Fruit fly (Drosophila melanogaster): Measurements from ENCODE around the gene Jhbp12.
A peak's percentile ranks its signal among the peaks of the same experiment; 100 is the strongest.

Jhbp12 gene

DNA sequence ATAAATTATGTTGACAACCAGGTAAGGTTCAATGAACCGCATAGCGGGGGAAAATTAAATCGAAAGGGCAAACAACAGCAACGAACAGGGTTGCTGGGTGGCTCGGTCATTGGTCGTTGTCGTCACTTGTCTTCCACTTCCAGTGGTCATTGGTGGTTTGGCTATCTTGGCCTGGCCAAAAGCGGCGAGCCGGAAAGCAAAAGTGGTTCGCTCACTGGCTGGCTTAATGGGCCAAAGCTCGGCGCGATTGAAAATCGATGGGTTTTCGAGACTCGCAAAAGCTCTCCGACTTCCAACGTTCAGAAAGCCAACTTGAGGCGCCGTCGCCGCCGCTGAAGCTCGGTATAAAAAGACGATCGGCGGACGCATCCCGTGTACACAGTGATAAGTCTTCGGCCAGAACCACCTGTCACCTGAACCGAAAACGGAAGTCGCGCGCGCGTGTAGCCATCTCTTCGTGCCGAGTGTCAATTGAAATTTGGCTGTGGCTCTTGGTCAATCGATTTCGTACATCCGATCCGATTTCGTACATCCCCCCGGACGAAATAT is at the start of gene Jhbp12:
Jhbp12 (plus strand) TSS at position 369 of the 549 bp plus-strand sequence.
- TF ChIP-seq Ets98B (GFP tag; IDR thresholded peaks at IDR 0.05) (no peak), gl (tag; optimal IDR thresholded peaks at IDR 0.05) (no peak), fd96Ca (GFP tag; IDR thresholded peaks at IDR 0.05) (0 out of 3 replicates have a peak, but pooled peaks have one; percentile 24), Pif1B (GFP tag; optimal IDR thresholded peaks at IDR 0.05) (no peak), D1 (tag; optimal IDR thresholded peaks at IDR 0.05) (no peak), EcR (GFP tag; optimal IDR thresholded peaks at IDR 0.05) (peak; percentile 76), CG10348 (GFP tag; IDR thresholded peaks at IDR 0.05) (no peak), CG34367 (tag; optimal IDR thresholded peaks at IDR 0.05) (no peak), Pif1A (GFP tag; optimal IDR thresholded peaks at IDR 0.05) (no peak), CG8301 (tag; optimal IDR thresholded peaks at IDR 0.05) (no peak), CG15710 (tag; optimal IDR thresholded peaks at IDR 0.05) (no peak), CG4496 (GFP tag; IDR thresholded peaks at IDR 0.05) (no peak), rn (GFP tag; IDR thresholded peaks at IDR 0.05) (no peak), CG32121 (GFP tag; IDR thresholded peaks at IDR 0.05) (no peak), CG8159 (tag; optimal IDR thresholded peaks at IDR 0.05) (no peak)

DNA sequence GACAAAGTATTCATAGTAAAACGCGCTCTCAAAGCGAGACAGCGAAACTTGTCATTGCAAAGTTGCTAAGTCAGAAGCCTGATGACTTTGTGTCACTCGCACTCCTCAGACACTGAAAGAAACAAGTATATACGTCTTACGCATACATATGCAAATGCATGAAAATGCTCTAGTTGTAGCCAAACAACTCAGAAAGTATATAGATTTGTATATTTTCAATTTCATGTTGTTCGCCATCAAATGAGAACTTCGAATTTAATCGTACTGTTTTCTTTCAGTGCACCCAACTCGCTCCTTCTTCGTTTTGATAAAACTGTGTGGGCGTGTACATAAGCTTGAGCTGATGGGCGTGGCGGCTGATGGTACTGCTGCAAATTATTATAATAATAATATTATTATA is 43.6 kb upstream of the Jhbp12 start:
- TF ChIP-seq CG34367 (tag; optimal IDR thresholded peaks at IDR 0.05), result no peak

DNA sequence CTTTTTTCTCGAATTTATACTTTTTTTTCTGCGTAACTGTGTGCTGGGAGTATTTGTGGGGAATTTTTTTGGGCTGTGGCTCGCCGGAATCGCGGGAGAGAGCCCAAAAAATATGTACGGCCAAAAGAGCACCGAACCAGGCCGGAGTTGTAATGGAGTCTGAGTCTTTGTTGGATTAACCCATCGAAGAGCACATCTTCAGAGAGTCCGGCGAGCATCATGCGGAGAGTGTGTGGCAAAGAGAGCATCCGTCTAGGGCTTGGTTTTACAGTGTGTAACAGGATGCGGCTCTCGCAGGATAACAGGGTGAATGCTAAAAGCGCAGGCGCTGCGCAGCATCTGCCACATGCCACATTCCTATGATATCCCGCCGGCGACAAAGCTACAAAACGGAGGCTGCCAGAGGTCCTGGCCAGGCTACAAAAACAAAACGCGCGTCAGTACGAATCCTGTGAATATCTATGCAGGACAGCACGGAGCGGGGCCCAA is 39.6 kb upstream of the Jhbp12 start, which contains the start of gene nAChRalpha2:
nAChRalpha2 (plus strand) TSS at position 439 of the 489 bp plus-strand sequence.
- TF ChIP-seq fd96Ca (GFP tag; IDR thresholded peaks at IDR 0.05), result 0 out of 3 replicates have a peak, but pooled peaks have one; percentile 7
- TF ChIP-seq D1 (tag; optimal IDR thresholded peaks at IDR 0.05), result no peak
- no peak for TF ChIP-seq CG14655 (GFP tag; optimal IDR thresholded peaks at IDR 0.05)

DNA sequence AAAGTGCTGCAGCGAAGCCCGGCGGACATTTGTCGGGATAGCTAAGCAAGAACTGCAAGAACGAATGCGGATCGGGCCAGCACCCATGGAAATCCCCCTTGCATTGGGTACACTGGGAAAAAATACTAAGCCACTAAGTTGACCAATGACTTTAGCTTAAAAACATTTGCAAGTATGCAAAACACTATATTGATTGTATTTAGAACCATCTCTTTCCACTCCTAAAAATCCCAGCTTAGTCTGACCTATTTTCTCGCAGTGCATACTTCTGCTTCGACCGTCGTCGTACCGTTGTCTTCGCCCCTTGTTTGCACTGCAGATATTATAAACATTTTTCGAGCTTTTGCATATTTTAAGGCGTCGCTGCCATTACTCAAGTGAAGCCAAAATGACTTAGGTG is 28.5 kb upstream of the Jhbp12 start:
- TF ChIP-seq Pif1B (GFP tag; optimal IDR thresholded peaks at IDR 0.05), result no peak
- TF ChIP-seq CG4496 (GFP tag; IDR thresholded peaks at IDR 0.05), result 0 out of 3 replicates have a peak, but pooled peaks have one; percentile 50
- no peak for TF ChIP-seq CG12605 (GFP tag; IDR thresholded peaks at IDR 0.05)
- no peak for TF ChIP-seq CG17806 (tag; optimal IDR thresholded peaks at IDR 0.05)
- TF ChIP-seq CG34367 (tag; optimal IDR thresholded peaks at IDR 0.05), result peak; percentile 47
- 0 out of 3 replicates have a peak, but pooled peaks have one; percentile 49 for TF ChIP-seq fd96Ca (GFP tag; IDR thresholded peaks at IDR 0.05)
- no peak for TF ChIP-seq CG8301 (tag; optimal IDR thresholded peaks at IDR 0.05)
- TF ChIP-seq Pif1A (GFP tag; optimal IDR thresholded peaks at IDR 0.05), result peak; percentile 48
- peak; percentile 40 for TF ChIP-seq CG14655 (GFP tag; optimal IDR thresholded peaks at IDR 0.05)
- no peak for TF ChIP-seq CG9948 (tag; optimal IDR thresholded peaks at IDR 0.05)
- TF ChIP-seq CG32121 (GFP tag; IDR thresholded peaks at IDR 0.05), result no peak
- 0 out of 2 replicates have a peak, but pooled peaks have one; percentile 9 for TF ChIP-seq rn (GFP tag; IDR thresholded peaks at IDR 0.05)
- no peak for TF ChIP-seq gl (tag; optimal IDR thresholded peaks at IDR 0.05)
- TF ChIP-seq Ets98B (GFP tag; IDR thresholded peaks at IDR 0.05), result 0 out of 2 replicates have a peak, but pooled peaks have one; percentile 24
- no peak for TF ChIP-seq EcR (GFP tag; optimal IDR thresholded peaks at IDR 0.05)
- TF ChIP-seq D1 (tag; optimal IDR thresholded peaks at IDR 0.05), result no peak
- TF ChIP-seq CG8159 (tag; optimal IDR thresholded peaks at IDR 0.05), result peak; percentile 68
- TF ChIP-seq CG10348 (GFP tag; IDR thresholded peaks at IDR 0.05), result no peak
- TF ChIP-seq CG13204 (GFP tag; optimal IDR thresholded peaks at IDR 0.05), result no peak
- TF ChIP-seq Snoo (tag; optimal IDR thresholded peaks at IDR 0.05), result no peak
- peak; percentile 57 for TF ChIP-seq CG15710 (tag; optimal IDR thresholded peaks at IDR 0.05)

DNA sequence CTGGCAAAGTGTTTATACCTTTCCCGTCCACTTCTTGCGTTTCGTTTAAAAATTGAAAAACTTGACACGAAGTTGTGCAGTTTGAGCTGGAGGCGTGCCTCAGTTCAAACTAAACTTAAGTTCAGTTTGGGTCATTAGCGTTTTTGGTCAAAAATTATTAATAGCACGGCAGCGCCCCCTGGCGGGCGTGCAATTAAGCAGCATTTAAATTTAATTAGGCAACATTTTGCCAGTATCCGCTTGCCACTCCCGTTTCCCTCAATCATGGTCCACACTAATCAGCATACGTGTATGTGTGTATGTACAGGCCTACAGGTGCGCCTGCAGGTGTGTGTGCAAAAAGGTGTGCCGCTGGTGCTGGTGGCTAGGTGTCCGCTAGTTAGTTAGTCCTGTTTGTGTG is 21.0 kb upstream of the Jhbp12 start:
- TF ChIP-seq CG17806 (tag; optimal IDR thresholded peaks at IDR 0.05) (no peak), Pif1B (GFP tag; optimal IDR thresholded peaks at IDR 0.05) (no peak), CG32121 (GFP tag; IDR thresholded peaks at IDR 0.05) (no peak), fd96Ca (GFP tag; IDR thresholded peaks at IDR 0.05) (no peak), EcR (GFP tag; optimal IDR thresholded peaks at IDR 0.05) (no peak), CG8301 (tag; optimal IDR thresholded peaks at IDR 0.05) (no peak), CG14655 (GFP tag; optimal IDR thresholded peaks at IDR 0.05) (no peak), D1 (tag; optimal IDR thresholded peaks at IDR 0.05) (no peak), Snoo (tag; optimal IDR thresholded peaks at IDR 0.05) (no peak), CG9948 (tag; optimal IDR thresholded peaks at IDR 0.05) (no peak), gl (tag; optimal IDR thresholded peaks at IDR 0.05) (no peak), CG34367 (tag; optimal IDR thresholded peaks at IDR 0.05) (no peak), CG10348 (GFP tag; IDR thresholded peaks at IDR 0.05) (no peak)

DNA sequence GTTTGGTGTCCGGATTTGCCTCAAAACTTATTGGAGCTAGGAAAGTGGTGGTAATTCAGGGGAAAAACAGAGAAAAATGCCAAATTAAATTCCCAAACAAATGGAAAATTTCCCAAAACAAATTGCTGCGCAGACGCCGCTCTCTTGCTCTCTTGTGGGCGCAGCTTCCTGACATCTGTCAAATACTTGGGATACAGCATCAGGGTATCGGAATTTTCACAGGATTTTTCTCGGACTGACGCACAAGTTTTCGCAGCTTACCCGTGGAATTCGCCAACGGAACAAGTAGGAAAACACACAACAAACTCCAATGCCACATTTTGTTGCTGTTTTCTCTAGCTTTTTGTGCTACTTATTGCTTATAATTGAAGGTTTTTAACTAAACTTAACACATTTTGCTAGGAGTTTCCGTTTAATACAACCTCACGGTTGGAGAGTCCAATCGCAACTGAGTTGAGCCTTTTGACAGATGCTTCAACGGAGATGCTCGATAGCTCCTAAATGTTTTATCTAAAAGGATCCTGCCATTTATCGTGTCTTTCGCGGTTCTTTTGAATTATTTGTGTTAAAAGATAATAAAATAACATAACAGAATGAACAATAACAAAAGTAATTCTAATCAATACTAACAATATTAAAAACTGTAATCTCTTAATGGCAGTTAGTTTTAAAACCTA is 9.8 kb upstream of the Jhbp12 start, which contains the start of the genes nAChRbeta2 and DZIP1:
nAChRbeta2 (minus strand) TSS at position 455 of the 677 bp plus-strand sequence.
DZIP1 (plus strand) TSS at position 627 of the 677 bp plus-strand sequence.
- TF ChIP-seq CG32121 (GFP tag; IDR thresholded peaks at IDR 0.05) (no peak), gl (tag; optimal IDR thresholded peaks at IDR 0.05) (no peak), CG12605 (GFP tag; IDR thresholded peaks at IDR 0.05) (no peak), CG34367 (tag; optimal IDR thresholded peaks at IDR 0.05) (no peak), CG10348 (GFP tag; IDR thresholded peaks at IDR 0.05) (no peak), Pif1A (GFP tag; optimal IDR thresholded peaks at IDR 0.05) (no peak), CG8159 (tag; optimal IDR thresholded peaks at IDR 0.05) (no peak), CG8301 (tag; optimal IDR thresholded peaks at IDR 0.05) (no peak), CG13204 (GFP tag; optimal IDR thresholded peaks at IDR 0.05) (no peak), EcR (GFP tag; optimal IDR thresholded peaks at IDR 0.05) (no peak), rn (GFP tag; IDR thresholded peaks at IDR 0.05) (no peak), CG15710 (tag; optimal IDR thresholded peaks at IDR 0.05) (no peak)

All from whole organism, pupa.